Worm (Caenorhabditis elegans) whole organism, midembryonic: ENCODE data around the gene C49H3.3.

ENCODE experiments used
- T22C8.4 ChIP-seq: fragments of 200-800 bp; sonication (Bioruptor generic); IDR thresholded peaks from 2 replicates; pipeline ENCODE4 v1.3.6; 2022; ENCODE audit warnings: missing genetic modification characterization, missing compliant biosample characterization
- cog-1 ChIP-seq: sonication (generic microtip); optimal IDR thresholded peaks from 2 replicates; lab custom pipeline; 2016; ENCODE audit warnings: missing genetic modification characterization, missing compliant biosample characterization
- flt-1 ChIP-seq: fragments of 200-800 bp; sonication (Bioruptor generic); IDR thresholded peaks from 2 replicates; pipeline ENCODE4 v1.3.6; 2022; ENCODE audit warnings: missing genetic modification characterization, missing compliant biosample characterization
- klf-2 ChIP-seq: fragments of 200-800 bp; sonication (Bioruptor generic); conservative IDR thresholded peaks from 2 replicates; pipeline ENCODE4 v1.3.6; 2022; ENCODE audit warnings: missing genetic modification reagents, missing genetic modification characterization, missing compliant biosample characterization
- med-1 ChIP-seq: sonication (generic microtip); optimal IDR thresholded peaks from 2 replicates; lab custom pipeline; 2017; ENCODE audit warnings: missing genetic modification characterization, mild to moderate bottlenecking, missing compliant biosample characterization, antibody characterized with exemption, missing genetic modification reagents; ENCODE audit not compliant: insufficient read depth
- ref-1 ChIP-seq: fragments of 200-800 bp; sonication (Bioruptor generic); conservative IDR thresholded peaks from 2 replicates; pipeline ENCODE4 v1.3.6; 2022; ENCODE audit warnings: missing genetic modification reagents, missing genetic modification characterization, missing compliant biosample characterization
- tab-1 ChIP-seq: fragments of 200-800 bp; sonication (Bioruptor generic); IDR thresholded peaks from 2 replicates; pipeline ENCODE4 v1.3.6; 2022; ENCODE audit warnings: missing genetic modification characterization, missing compliant biosample characterization
- ztf-23 ChIP-seq: fragments of 200-800 bp; sonication (Bioruptor generic); IDR thresholded peaks from 2 replicates; pipeline ENCODE4 v1.3.6; 2022; ENCODE audit warnings: missing genetic modification reagents, missing genetic modification characterization, missing compliant biosample characterization
- ztf-29 ChIP-seq: fragments of 200-800 bp; sonication (Bioruptor generic); IDR thresholded peaks from 2 replicates; pipeline ENCODE4 v1.3.6; 2022; ENCODE audit warnings: missing genetic modification reagents, missing genetic modification characterization, missing compliant biosample characterization

C49H3.3 gene

ce11 chrIV:7946457-7946856 is 22.3 kb downstream of the C49H3.3 start, which contains the start of gene czw-1:
TSS of gene czw-1 (minus strand) at chrIV:7946825.
- no peak for TF ChIP-seq tab-1

- peak; percentile 87 for TF ChIP-seq ztf-23
- peak; percentile 37; the same call in 1 of the 2 replicates for TF ChIP-seq tab-1
- 0 out of 2 replicates have a peak, but pooled peaks have one; percentile 45 for TF ChIP-seq klf-2 (GFP tag; lab: Robert Waterston, UW)
- TF ChIP-seq flt-1 (GFP tag; lab: Robert Waterston, UW) = peak; percentile 84
- TF ChIP-seq T22C8.4 = peak; percentile 47; the same call in 1 of the 2 replicates
- peak; percentile 66 for TF ChIP-seq cog-1 (tag; lab: Kevin White, UChicago)
Observed at ce11 chrIV:7946899-7947499, 22.8 kb downstream of the C49H3.3 start, which contains the start of gene F20D12.12. TSS of gene F20D12.12 (plus strand) at chrIV:7947440.

- TF ChIP-seq tab-1 = 0 out of 2 replicates have a peak, but pooled peaks have one; percentile 26
- peak; percentile 84 for TF ChIP-seq ztf-23
- peak; percentile 80 for TF ChIP-seq klf-2 (GFP tag; lab: Robert Waterston, UW)
- TF ChIP-seq flt-1 (GFP tag; lab: Robert Waterston, UW) = peak; percentile 83
- peak; percentile 65 for TF ChIP-seq T22C8.4
Observed at ce11 chrIV:7948290-7948689, 24.1 kb downstream of the C49H3.3 start, which contains the start of gene mcm-3AP. TSS of gene mcm-3AP (plus strand) at chrIV:7948672.

- TF ChIP-seq cog-1 (tag; lab: Kevin White, UChicago) = no peak
Observed at ce11 chrIV:7954006-7954405, 29.9 kb downstream of the C49H3.3 start.

- no peak for TF ChIP-seq ztf-23
- no peak for TF ChIP-seq ref-1 (GFP tag; lab: Robert Waterston, UW)
- no peak for TF ChIP-seq klf-2 (GFP tag; lab: Robert Waterston, UW)
- TF ChIP-seq cog-1 (tag; lab: Kevin White, UChicago) = no peak
- no peak for TF ChIP-seq med-1
- no peak for TF ChIP-seq tab-1
- no peak for TF ChIP-seq T22C8.4
- no peak for TF ChIP-seq ztf-29 (GFP tag; lab: Robert Waterston, UW)
- TF ChIP-seq flt-1 (GFP tag; lab: Robert Waterston, UW) = no peak
Observed at ce11 chrIV:7955849-7956248, 31.7 kb downstream of the C49H3.3 start, which contains the start of gene ceh-19. TSS of gene ceh-19 (minus strand) at chrIV:7955949.

- TF ChIP-seq ref-1 (GFP tag; lab: Robert Waterston, UW) (no peak), tab-1 (no peak), ztf-29 (GFP tag; lab: Robert Waterston, UW) (no peak), klf-2 (GFP tag; lab: Robert Waterston, UW) (no peak), med-1 (no peak), flt-1 (GFP tag; lab: Robert Waterston, UW) (no peak), cog-1 (tag; lab: Kevin White, UChicago) (no peak), T22C8.4 (no peak), ztf-23 (no peak)
Observed at ce11 chrIV:7956643-7957317, 32.6 kb downstream of the C49H3.3 start, which contains the start of gene csr-1. TSS of gene csr-1 (plus strand) at chrIV:7957267.

ce11 chrIV:7957504-7957903 is 33.4 kb downstream of the C49H3.3 start, which contains the start of gene frpr-10:
TSS of gene frpr-10 (plus strand) at chrIV:7957804.
- no peak for TF ChIP-seq flt-1 (GFP tag; lab: Robert Waterston, UW)
- no peak for TF ChIP-seq ref-1 (GFP tag; lab: Robert Waterston, UW)
- TF ChIP-seq ztf-29 (GFP tag; lab: Robert Waterston, UW) = no peak
- TF ChIP-seq klf-2 (GFP tag; lab: Robert Waterston, UW) = no peak
- no peak for TF ChIP-seq med-1
- no peak for TF ChIP-seq ztf-23
- no peak for TF ChIP-seq cog-1 (tag; lab: Kevin White, UChicago)
- TF ChIP-seq T22C8.4 = no peak
- TF ChIP-seq tab-1 = no peak

- no peak for TF ChIP-seq klf-2 (GFP tag; lab: Robert Waterston, UW)
- TF ChIP-seq tab-1 = no peak
- no peak for TF ChIP-seq ref-1 (GFP tag; lab: Robert Waterston, UW)
- no peak for TF ChIP-seq ztf-29 (GFP tag; lab: Robert Waterston, UW)
- no peak for TF ChIP-seq T22C8.4
- no peak for TF ChIP-seq flt-1 (GFP tag; lab: Robert Waterston, UW)
- TF ChIP-seq med-1 = no peak
- TF ChIP-seq ztf-23 = no peak
- no peak for TF ChIP-seq cog-1 (tag; lab: Kevin White, UChicago)
Observed at ce11 chrIV:7958092-7958491, 33.9 kb downstream of the C49H3.3 start.

ce11 chrIV:7961889-7962342 is 37.8 kb downstream of the C49H3.3 start:
- no peak for TF ChIP-seq ref-1 (GFP tag; lab: Robert Waterston, UW)
- TF ChIP-seq flt-1 (GFP tag; lab: Robert Waterston, UW) = no peak
- TF ChIP-seq cog-1 (tag; lab: Kevin White, UChicago) = no peak
- no peak for TF ChIP-seq ztf-29 (GFP tag; lab: Robert Waterston, UW)
- no peak for TF ChIP-seq tab-1
- no peak for TF ChIP-seq klf-2 (GFP tag; lab: Robert Waterston, UW)
- no peak for TF ChIP-seq ztf-23
- TF ChIP-seq T22C8.4 = no peak
- no peak for TF ChIP-seq med-1

ce11 chrIV:7967006-7967405 is 42.9 kb downstream of the C49H3.3 start, which contains the start of gene F57H12.5:
TSS of gene F57H12.5 (plus strand) at chrIV:7967306.
- TF ChIP-seq ztf-29 (GFP tag; lab: Robert Waterston, UW) (no peak), cog-1 (tag; lab: Kevin White, UChicago) (no peak), flt-1 (GFP tag; lab: Robert Waterston, UW) (no peak), tab-1 (no peak), ref-1 (GFP tag; lab: Robert Waterston, UW) (no peak)
